Fruit fly (Drosophila melanogaster) whole organism, embryonic: Measurements from ENCODE around the gene rho-5.

Experiments used
- ATbp ChIP-seq: fragments of 200-800 bp; sonication (Bioruptor generic); optimal IDR thresholded peaks from 2 replicates; lab custom pipeline; 2017; ENCODE audit warnings: missing biosample characterization, mild to moderate bottlenecking, missing genetic modification characterization, missing genetic modification reagents
- Adf1 ChIP-seq: fragments of 200-800 bp; sonication (Bioruptor generic); IDR thresholded peaks from 2 replicates; pipeline ENCODE4 v1.3.6; 2022; ENCODE audit warnings: missing biosample characterization, missing genetic modification characterization
- Aef1 ChIP-seq: fragments of 200-800 bp; sonication (Bioruptor generic); IDR thresholded peaks from 3 replicates; pipeline ENCODE4 v1.3.6; 2022; ENCODE audit warnings: missing biosample characterization, missing genetic modification characterization
- Bdp1 ChIP-seq: fragments of 200-800 bp; sonication (Bioruptor generic); optimal IDR thresholded peaks from 3 replicates; lab custom pipeline; 2016; ENCODE audit warnings: missing biosample characterization, missing genetic modification characterization
- Bgb ChIP-seq: fragments of 200-800 bp; sonication (Bioruptor generic); IDR thresholded peaks from 2 replicates; pipeline ENCODE4 v1.3.6; 2022; ENCODE audit warnings: missing biosample characterization, missing genetic modification characterization; ENCODE audit not compliant: partially characterized antibody
- CG1024 ChIP-seq: fragments of 200-800 bp; sonication (Bioruptor generic); IDR thresholded peaks from 2 replicates; pipeline ENCODE4 v1.3.6; 2022; ENCODE audit warnings: missing biosample characterization, missing genetic modification characterization
- CG10543 ChIP-seq: fragments of 200-800 bp; sonication (Bioruptor generic); optimal IDR thresholded peaks from 3 replicates; lab custom pipeline; 2017; ENCODE audit warnings: missing biosample characterization, mild to moderate bottlenecking, missing genetic modification characterization, moderate library complexity
- CG10565 ChIP-seq: fragments of 200-800 bp; sonication (Bioruptor generic); optimal IDR thresholded peaks from 3 replicates; lab custom pipeline; 2016; ENCODE audit warnings: missing biosample characterization, mild to moderate bottlenecking, missing genetic modification characterization
- CG10654 ChIP-seq: fragments of 200-800 bp; sonication (Bioruptor generic); optimal IDR thresholded peaks from 2 replicates; lab custom pipeline; 2016; ENCODE audit warnings: missing biosample characterization, missing genetic modification characterization
- CG11723 ChIP-seq: fragments of 200-800 bp; sonication (Bioruptor generic); optimal IDR thresholded peaks from 2 replicates; lab custom pipeline; 2017; ENCODE audit warnings: missing biosample characterization, mild to moderate bottlenecking, missing genetic modification characterization
- CG12104 ChIP-seq: fragments of 200-800 bp; sonication (Bioruptor generic); optimal IDR thresholded peaks from 3 replicates; lab custom pipeline; 2016; ENCODE audit warnings: missing biosample characterization, missing genetic modification characterization
- CG12236 ChIP-seq: fragments of 200-800 bp; sonication (Bioruptor generic); optimal IDR thresholded peaks from 2 replicates; lab custom pipeline; 2016; ENCODE audit warnings: missing biosample characterization, missing genetic modification characterization
- CG13287 ChIP-seq: fragments of 200-800 bp; sonication (Bioruptor generic); IDR thresholded peaks from 2 replicates; pipeline ENCODE4 v1.3.6; 2022; ENCODE audit warnings: missing biosample characterization, missing genetic modification characterization; ENCODE audit not compliant: partially characterized antibody
- CG14050 ChIP-seq: fragments of 200-800 bp; sonication (Bioruptor generic); IDR thresholded peaks from 3 replicates; pipeline ENCODE4 v1.3.6; 2022; ENCODE audit warnings: missing biosample characterization, missing genetic modification characterization
- CG1602 ChIP-seq: fragments of 200-800 bp; sonication (Bioruptor generic); optimal IDR thresholded peaks from 3 replicates; lab custom pipeline; 2016; ENCODE audit warnings: missing biosample characterization, missing genetic modification characterization
- CG16813 ChIP-seq: fragments of 200-800 bp; sonication (Bioruptor generic); IDR thresholded peaks from 3 replicates; pipeline ENCODE4 v1.3.6; 2022; ENCODE audit warnings: missing biosample characterization, missing genetic modification characterization; ENCODE audit not compliant: partially characterized antibody
- CG17328 ChIP-seq: fragments of 200-800 bp; sonication (Bioruptor generic); IDR thresholded peaks from 2 replicates; pipeline ENCODE4 v1.3.6; 2022; ENCODE audit warnings: missing biosample characterization, missing genetic modification characterization
- CG17385 ChIP-seq: fragments of 200-800 bp; sonication (Bioruptor generic); optimal IDR thresholded peaks from 3 replicates; lab custom pipeline; 2018; ENCODE audit warnings: missing biosample characterization, mild to moderate bottlenecking, missing genetic modification characterization
- CG1792 ChIP-seq: fragments of 200-800 bp; sonication (Bioruptor generic); optimal IDR thresholded peaks from 2 replicates; lab custom pipeline; 2016; ENCODE audit warnings: missing biosample characterization, missing genetic modification characterization
- CG2712 ChIP-seq: fragments of 200-800 bp; optimal IDR thresholded peaks from 3 replicates; lab custom pipeline; 2019; ENCODE audit warnings: missing biosample characterization, mild to moderate bottlenecking, missing genetic modification characterization, moderate library complexity
- CG3281 ChIP-seq: fragments of 200-800 bp; sonication (Bioruptor generic); optimal IDR thresholded peaks from 3 replicates; lab custom pipeline; 2017; ENCODE audit warnings: missing biosample characterization, mild to moderate bottlenecking, missing genetic modification characterization
- CG3995 ChIP-seq: fragments of 200-800 bp; sonication (Bioruptor generic); optimal IDR thresholded peaks from 3 replicates; lab custom pipeline; 2016; ENCODE audit warnings: missing biosample characterization, missing genetic modification characterization
- CG7372 ChIP-seq: fragments of 200-800 bp; sonication (Bioruptor generic); IDR thresholded peaks from 2 replicates; pipeline ENCODE4 v1.3.6; 2022; ENCODE audit warnings: missing biosample characterization, missing genetic modification characterization
- CG7745 ChIP-seq: fragments of 200-800 bp; sonication (Bioruptor generic); optimal IDR thresholded peaks from 2 replicates; lab custom pipeline; 2018; ENCODE audit warnings: missing biosample characterization, mild to moderate bottlenecking, missing genetic modification characterization, moderate library complexity
- CG7928 ChIP-seq: fragments of 200-800 bp; sonication (Bioruptor generic); optimal IDR thresholded peaks from 2 replicates; lab custom pipeline; 2017; ENCODE audit warnings: missing biosample characterization, mild to moderate bottlenecking, missing genetic modification characterization
- CG8478 ChIP-seq: fragments of >200 bp; optimal IDR thresholded peaks from 2 replicates; lab custom pipeline; 2018
- CG9876 ChIP-seq: fragments of 200-800 bp; sonication (Bioruptor generic); optimal IDR thresholded peaks from 2 replicates; lab custom pipeline; 2016; ENCODE audit warnings: missing biosample characterization, missing genetic modification characterization
- CG9932 ChIP-seq: fragments of 200-800 bp; sonication (Bioruptor generic); IDR thresholded peaks from 2 replicates; pipeline ENCODE4 v1.3.6; 2022; ENCODE audit warnings: missing biosample characterization, missing genetic modification characterization
- Gsc ChIP-seq: fragments of 200-800 bp; sonication (Bioruptor generic); IDR thresholded peaks from 2 replicates; pipeline ENCODE4 v1.3.6; 2022; ENCODE audit warnings: missing biosample characterization, missing genetic modification characterization
- Hand ChIP-seq: fragments of 200-800 bp; sonication (Bioruptor generic); optimal IDR thresholded peaks from 2 replicates; lab custom pipeline; 2017; ENCODE audit warnings: mild to moderate bottlenecking, missing biosample characterization, missing genetic modification reagents, missing genetic modification characterization
- MBD-R2 ChIP-seq: fragments of 200-800 bp; sonication (Bioruptor generic); IDR thresholded peaks from 2 replicates; pipeline ENCODE4 v1.3.6; 2022; ENCODE audit warnings: missing biosample characterization, missing genetic modification characterization
- PHDP ChIP-seq: fragments of 200-800 bp; sonication (Bioruptor generic); optimal IDR thresholded peaks from 3 replicates; lab custom pipeline; 2018; ENCODE audit warnings: missing biosample characterization, mild to moderate bottlenecking, missing genetic modification characterization, moderate library complexity
- Taf1 ChIP-seq: fragments of 200-800 bp; sonication (Bioruptor generic); IDR thresholded peaks from 2 replicates; pipeline ENCODE4 v1.3.6; 2022; ENCODE audit warnings: missing biosample characterization, missing genetic modification characterization
- cas ChIP-seq: fragments of 200-800 bp; sonication (Bioruptor generic); IDR thresholded peaks from 2 replicates; pipeline ENCODE4 v1.3.6; 2022; ENCODE audit warnings: missing biosample characterization, missing genetic modification characterization
- cato ChIP-seq: fragments of 200-800 bp; sonication (Bioruptor generic); optimal IDR thresholded peaks from 2 replicates; lab custom pipeline; 2016; ENCODE audit warnings: missing biosample characterization, missing genetic modification characterization, borderline replicate concordance
- eve ChIP-seq, 2 experiments: fragments of >200 bp; optimal IDR thresholded peaks; 2 replicates each; lab custom pipeline; 2017; ENCODE audit warnings: missing biosample characterization in 2 of 2, missing genetic modification characterization in 2 of 2
- ftz-f1 ChIP-seq: fragments of 200-800 bp; sonication (Bioruptor generic); optimal IDR thresholded peaks from 2 replicates; lab custom pipeline; 2016; ENCODE audit warnings: missing biosample characterization, missing genetic modification characterization
- gcm ChIP-seq: fragments of 200-800 bp; sonication (Bioruptor generic); optimal IDR thresholded peaks from 2 replicates; lab custom pipeline; 2019; ENCODE audit warnings: missing biosample characterization, mild to moderate bottlenecking, missing genetic modification characterization, moderate library complexity
- gro ChIP-seq: fragments of 200-800 bp; sonication (Bioruptor generic); optimal IDR thresholded peaks from 2 replicates; lab custom pipeline; 2016; ENCODE audit warnings: missing biosample characterization, missing genetic modification characterization
- hbn ChIP-seq: fragments of 200-800 bp; sonication (Bioruptor generic); IDR thresholded peaks from 2 replicates; pipeline ENCODE4 v1.3.6; 2022; ENCODE audit warnings: missing biosample characterization, missing genetic modification characterization; ENCODE audit not compliant: partially characterized antibody
- her ChIP-seq: fragments of 200-800 bp; sonication (Bioruptor generic); optimal IDR thresholded peaks from 2 replicates; lab custom pipeline; 2016; ENCODE audit warnings: missing biosample characterization, missing genetic modification characterization
- knrl ChIP-seq: fragments of 200-800 bp; sonication (Bioruptor generic); IDR thresholded peaks from 3 replicates; pipeline ENCODE4 v1.3.6; 2022; ENCODE audit warnings: missing biosample characterization, missing genetic modification characterization; ENCODE audit not compliant: partially characterized antibody
- lola ChIP-seq, 3 experiments: fragments of >200 bp in 2 of 3; fragments of 200-800 bp in 1 of 3; sonication (Bioruptor generic) in 1 of 3; optimal IDR thresholded peaks; 2 replicates each; lab custom pipeline; 2017 to 2019; ENCODE audit warnings: missing biosample characterization in 3 of 3, missing genetic modification characterization in 3 of 3, mild to moderate bottlenecking in 1 of 3, moderate library complexity in 1 of 3
- lov ChIP-seq, 2 experiments: fragments of 200-800 bp in 1 of 2; fragments of >200 bp in 1 of 2; sonication (Bioruptor generic) in 1 of 2; IDR thresholded peaks in 1 of 2; optimal IDR thresholded peaks in 1 of 2; 2 replicates in 1 of 2; 3 replicates in 1 of 2; pipeline versions ENCODE4 v1.3.6 to Lab custom; 2017 to 2022; ENCODE audit warnings: missing biosample characterization in 1 of 2, missing genetic modification characterization in 1 of 2
- pan ChIP-seq, 4 experiments: fragments of >200 bp in 3 of 4; fragments of 200-800 bp in 1 of 4; sonication (Bioruptor generic) in 1 of 4; optimal IDR thresholded peaks in 3 of 4; IDR thresholded peaks in 1 of 4; 2 replicates each; pipeline versions ENCODE4 v1.3.6 to Lab custom; 2017 to 2022; ENCODE audit warnings: missing biosample characterization in 2 of 4, missing genetic modification characterization in 2 of 4, mixed read lengths in 1 of 4
- sens ChIP-seq: fragments of 200-800 bp; sonication (Bioruptor generic); peaks from one replicate; lab custom pipeline; 2016; ENCODE audit warnings: missing biosample characterization, missing genetic modification characterization
- tio ChIP-seq: fragments of 200-800 bp; sonication (Bioruptor generic); optimal IDR thresholded peaks from 2 replicates; lab custom pipeline; 2017; ENCODE audit warnings: missing biosample characterization, missing genetic modification characterization, inconsistent platforms
- trh ChIP-seq: fragments of 200-800 bp; sonication (Bioruptor generic); optimal IDR thresholded peaks from 2 replicates; lab custom pipeline; 2016; ENCODE audit warnings: missing biosample characterization, missing genetic modification characterization
- unpg ChIP-seq: fragments of 200-800 bp; sonication (Bioruptor generic); optimal IDR thresholded peaks from 3 replicates; lab custom pipeline; 2018; ENCODE audit warnings: missing biosample characterization, mild to moderate bottlenecking, missing genetic modification characterization, moderate library complexity
- yki ChIP-seq: fragments of >200 bp; optimal IDR thresholded peaks from 3 replicates; lab custom pipeline; 2018

Gene rho-5

DNA sequence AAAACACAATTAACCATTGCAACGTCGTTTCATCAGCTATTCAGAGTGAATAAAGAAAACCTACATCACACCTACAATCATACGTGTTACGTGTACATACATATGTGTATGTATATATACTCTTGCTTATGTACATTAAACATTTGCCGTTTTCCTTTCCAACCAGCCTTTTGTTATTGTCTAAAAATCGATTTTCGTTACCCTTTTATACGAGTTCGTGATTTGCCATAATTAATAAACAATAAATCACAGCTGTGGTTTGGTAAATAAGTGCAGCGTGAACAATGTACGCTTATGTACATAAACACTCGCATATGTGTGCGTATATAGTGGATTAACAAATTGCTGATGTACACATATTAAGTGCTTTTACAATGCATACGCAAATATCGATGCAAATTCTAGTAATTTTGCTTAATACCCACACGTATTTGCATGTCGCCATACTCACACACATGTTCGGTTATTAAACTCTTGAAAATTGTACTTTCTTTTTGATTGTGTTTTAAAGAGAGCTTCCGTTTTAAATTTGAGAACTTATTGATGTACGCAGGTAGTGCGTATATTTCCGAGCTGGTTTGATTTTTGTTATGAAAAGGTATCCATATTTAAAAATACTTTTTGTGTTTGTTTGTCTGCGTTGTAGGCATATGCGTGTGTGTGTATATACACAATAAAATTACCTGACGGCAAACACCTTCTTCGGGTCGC is 23.3 kb upstream of the rho-5 start (continued):
- TF ChIP-seq Hand (GFP tag; lab: Kevin White, UChicago) = no peak
- no peak for TF ChIP-seq CG7372 (GFP tag; lab: Robert Waterston, UW)
- no peak for TF ChIP-seq CG2712 (tag; lab: Kevin White, UChicago)
- no peak for TF ChIP-seq Taf1 (GFP tag; lab: Robert Waterston, UW)
- no peak for TF ChIP-seq gcm
- no peak for TF ChIP-seq Aef1 (GFP tag; lab: Robert Waterston, UW)
- TF ChIP-seq trh (GFP tag; lab: Kevin White, UChicago) = no peak
- TF ChIP-seq knrl = no peak
- TF ChIP-seq CG10654 = no peak
- TF ChIP-seq CG10565 (GFP tag; lab: Kevin White, UChicago) = no peak
- TF ChIP-seq CG9876 (GFP tag; lab: Kevin White, UChicago) = no peak
- TF ChIP-seq CG16813 (GFP tag; lab: Robert Waterston, UW) = no peak
- no peak for TF ChIP-seq Bgb (GFP tag; lab: Robert Waterston, UW)
- no peak for TF ChIP-seq CG17385 (GFP tag; lab: Kevin White, UChicago)
- no peak for TF ChIP-seq CG3995 (GFP tag; lab: Kevin White, UChicago)
- no peak for TF ChIP-seq CG10543
- peak; percentile 0 for TF ChIP-seq gro (GFP tag; lab: Kevin White, UChicago)
- no peak for TF ChIP-seq Adf1
- no peak for TF ChIP-seq CG7928 (GFP tag; lab: Kevin White, UChicago)
- no peak for TF ChIP-seq cas
- TF ChIP-seq CG7745 (tag; lab: Kevin White, UChicago) = no peak
- TF ChIP-seq Gsc (GFP tag; lab: Robert Waterston, UW) = no peak
- TF ChIP-seq CG17328 (GFP tag; lab: Robert Waterston, UW) = no peak
- no peak for TF ChIP-seq CG1602 (GFP tag; lab: Kevin White, UChicago)
- no peak for TF ChIP-seq CG8478 (lab: Kevin White, UChicago)
- TF ChIP-seq PHDP (tag; lab: Kevin White, UChicago) = no peak
- TF ChIP-seq lov (optimal IDR thresholded peaks at IDR 0.05; lab: Kevin White, UChicago) = no peak
- TF ChIP-seq lov (GFP tag; IDR thresholded peaks at IDR 0.05; lab: Robert Waterston, UW) = no peak
- no peak for TF ChIP-seq CG12236 (GFP tag; lab: Kevin White, UChicago)
- TF ChIP-seq MBD-R2 (GFP tag; lab: Robert Waterston, UW) = no peak
- no peak for TF ChIP-seq CG11723 (GFP tag; lab: Kevin White, UChicago)
- TF ChIP-seq CG1792 (GFP tag; lab: Kevin White, UChicago) = no peak
- no peak for TF ChIP-seq cato (GFP tag; lab: Kevin White, UChicago)
- TF ChIP-seq CG12104 (GFP tag; lab: Kevin White, UChicago) = no peak
- no peak for TF ChIP-seq tio (GFP tag; lab: Kevin White, UChicago)
- no peak for TF ChIP-seq ATbp (GFP tag; lab: Kevin White, UChicago)
- TF ChIP-seq lola (GFP tag; optimal IDR thresholded peaks at IDR 0.05; lab: Kevin White, UChicago) = peak in 1 of 3 experiments; percentile 2
- no peak for TF ChIP-seq unpg (GFP tag; lab: Kevin White, UChicago)
- TF ChIP-seq eve (GFP tag; optimal IDR thresholded peaks at IDR 0.05; lab: Kevin White, UChicago) = peak in 1 of 2 experiments; percentile 91
- no peak for TF ChIP-seq yki (lab: Kevin White, UChicago)
- no peak for TF ChIP-seq pan (optimal IDR thresholded peaks at IDR 0.05; lab: Kevin White, UChicago)
- TF ChIP-seq pan (GFP tag; optimal IDR thresholded peaks at IDR 0.05 in 1 of 2, IDR thresholded peaks at IDR 0.05 in 1 of 2) = no peak
- peak; percentile 5 for TF ChIP-seq CG3281 (GFP tag; lab: Kevin White, UChicago)
- no peak for TF ChIP-seq CG14050
- TF ChIP-seq CG13287 (GFP tag; lab: Robert Waterston, UW) = no peak
- no peak for TF ChIP-seq hbn (GFP tag; lab: Robert Waterston, UW)
- TF ChIP-seq Bdp1 (GFP tag; lab: Kevin White, UChicago) = no peak
- no peak for TF ChIP-seq CG9932 (GFP tag; lab: Robert Waterston, UW)
- no peak for TF ChIP-seq CG1024 (GFP tag; lab: Robert Waterston, UW)
- TF ChIP-seq sens (GFP tag; lab: Kevin White, UChicago) = peak; percentile 80
- TF ChIP-seq her (GFP tag; lab: Kevin White, UChicago) = no peak
- no peak for TF ChIP-seq ftz-f1 (GFP tag; lab: Kevin White, UChicago)
